Worm (Caenorhabditis elegans) whole organism, mixed stage, embryonic: ENCODE measurements around the gene txt-4.

Experiments used
- blmp-1 ChIP-seq: fragments of 150-350 bp; optimal IDR thresholded peaks from 2 replicates; lab custom pipeline; 2014; ENCODE audit warnings: missing biosample characterization, missing genetic modification characterization
- elt-1 ChIP-seq: sonication (generic microtip); optimal IDR thresholded peaks from 2 replicates; lab custom pipeline; 2017; ENCODE audit warnings: missing genetic modification characterization, mild to moderate bottlenecking, missing compliant biosample characterization, antibody characterized with exemption, moderate library complexity, borderline replicate concordance; ENCODE audit not compliant: insufficient read depth
- elt-3 ChIP-seq: fragments of 150-350 bp; optimal IDR thresholded peaks from 2 replicates; lab custom pipeline; 2014; ENCODE audit warnings: missing biosample characterization, missing genetic modification characterization
- ham-2 ChIP-seq: fragments of 200-800 bp; sonication (Bioruptor generic); optimal IDR thresholded peaks from 2 replicates; lab custom pipeline; 2018; ENCODE audit warnings: mild to moderate bottlenecking, missing genetic modification characterization, missing compliant biosample characterization
- mab-5 ChIP-seq: fragments of 150-350 bp; optimal IDR thresholded peaks from 2 replicates; lab custom pipeline; 2014; ENCODE audit warnings: missing biosample characterization, missing genetic modification characterization
- mep-1 ChIP-seq: fragments of 150-350 bp; optimal IDR thresholded peaks from 2 replicates; lab custom pipeline; 2017; ENCODE audit warnings: missing biosample characterization, missing genetic modification reagents, missing genetic modification characterization, inconsistent platforms
- mls-2 ChIP-seq: sonication (generic microtip); optimal IDR thresholded peaks from 2 replicates; lab custom pipeline; 2016; ENCODE audit warnings: mild to moderate bottlenecking, missing genetic modification characterization, moderate library complexity, missing compliant biosample characterization
- nhr-12 ChIP-seq: fragments of 150-350 bp; optimal IDR thresholded peaks from 2 replicates; lab custom pipeline; 2014; ENCODE audit warnings: missing biosample characterization, missing genetic modification characterization
- nhr-237 ChIP-seq: fragments of 150-350 bp; optimal IDR thresholded peaks from 2 replicates; lab custom pipeline; 2014; ENCODE audit warnings: missing biosample characterization, missing genetic modification characterization
- snpc-4 ChIP-seq: fragments of 150-350 bp; optimal IDR thresholded peaks from 2 replicates; lab custom pipeline; 2014; ENCODE audit warnings: missing biosample characterization, missing genetic modification characterization
- tbx-8 ChIP-seq: fragments of 200-800 bp; sonication (Bioruptor generic); optimal IDR thresholded peaks from 2 replicates; lab custom pipeline; 2018; ENCODE audit warnings: mild to moderate bottlenecking, missing genetic modification characterization, moderate library complexity, missing compliant biosample characterization
- unc-62 ChIP-seq: fragments of 150-350 bp; optimal IDR thresholded peaks from 2 replicates; lab custom pipeline; 2014; ENCODE audit warnings: missing biosample characterization, missing genetic modification reagents, missing genetic modification characterization
- zip-8 ChIP-seq: fragments of 150-350 bp; optimal IDR thresholded peaks from 2 replicates; lab custom pipeline; 2014; ENCODE audit warnings: missing biosample characterization, missing genetic modification characterization

ce11 chrIV:1523418-1523817 lies 13.1 kb downstream of the txt-4 start, which contains the start of gene K03H6.1:
- no peak for TF ChIP-seq blmp-1 (tag; lab: Kevin White, UChicago)
- TF ChIP-seq nhr-237 (tag; lab: Kevin White, UChicago): no peak
- no peak for TF ChIP-seq zip-8
- TF ChIP-seq ham-2 (GFP tag; lab: Kevin White, UChicago): no peak
- no peak for TF ChIP-seq mab-5
- TF ChIP-seq mep-1 (tag; lab: Kevin White, UChicago): no peak
- TF ChIP-seq nhr-12 (tag; lab: Kevin White, UChicago): no peak
- no peak for TF ChIP-seq elt-3 (tag; lab: Kevin White, UChicago)
- no peak for TF ChIP-seq unc-62 (GFP tag; lab: Kevin White, UChicago)
- TF ChIP-seq snpc-4 (tag; lab: Kevin White, UChicago): no peak
- no peak for TF ChIP-seq tbx-8 (GFP tag; lab: Kevin White, UChicago)
- no peak for TF ChIP-seq mls-2 (tag; lab: Kevin White, UChicago)
- no peak for TF ChIP-seq elt-1 (tag; lab: Kevin White, UChicago)
